Worm (Caenorhabditis elegans) whole organism, young adult: ENCODE measurements around the gene T13C5.7.

Experiments
- F10E7.11 ChIP-seq: sonication (generic microtip); optimal IDR thresholded peaks from 2 replicates; lab custom pipeline; 2017; ENCODE audit warnings: mild to moderate bottlenecking, missing genetic modification characterization, moderate library complexity, missing compliant biosample characterization
- T07F8.4 ChIP-seq: sonication (generic microtip); optimal IDR thresholded peaks from 2 replicates; lab custom pipeline; 2016; ENCODE audit warnings: mild to moderate bottlenecking, missing genetic modification characterization, moderate library complexity, missing compliant biosample characterization
- ccch-3 ChIP-seq: fragments of 200-800 bp; sonication (Bioruptor generic); optimal IDR thresholded peaks from 2 replicates; lab custom pipeline; 2018; ENCODE audit warnings: mild to moderate bottlenecking, missing genetic modification characterization, missing compliant biosample characterization
- cebp-1 ChIP-seq, 2 experiments: fragments of 200-800 bp in 1 of 2; sonication (Bioruptor generic) in 1 of 2; sonication (generic microtip) in 1 of 2; IDR thresholded peaks in 1 of 2; optimal IDR thresholded peaks in 1 of 2; 2 replicates each; pipeline versions ENCODE4 v1.3.6 to Lab custom; 2017 to 2022; ENCODE audit warnings: missing compliant biosample characterization in 2 of 2, missing genetic modification characterization in 2 of 2, mild to moderate bottlenecking in 1 of 2, missing genetic modification reagents in 1 of 2, moderate library complexity in 1 of 2
- lag-1 ChIP-seq: fragments of 200-800 bp; sonication (Bioruptor generic); IDR thresholded peaks from 2 replicates; pipeline ENCODE4 v1.3.6; 2022; ENCODE audit warnings: missing genetic modification reagents, missing genetic modification characterization, missing compliant biosample characterization
- let-607 ChIP-seq, 2 experiments: fragments of 200-800 bp in 1 of 2; sonication (Bioruptor generic) in 1 of 2; sonication (generic microtip) in 1 of 2; optimal IDR thresholded peaks; 2 replicates each; lab custom pipeline; 2016 to 2018; ENCODE audit warnings: mild to moderate bottlenecking in 2 of 2, missing compliant biosample characterization in 2 of 2, missing genetic modification characterization in 2 of 2, moderate library complexity in 2 of 2, missing genotype in 1 of 2
- nhr-27 ChIP-seq: fragments of 200-800 bp; sonication (Bioruptor generic); optimal IDR thresholded peaks from 2 replicates; lab custom pipeline; 2018; ENCODE audit warnings: mild to moderate bottlenecking, missing genetic modification characterization, moderate library complexity, missing compliant biosample characterization
- nhr-90 ChIP-seq: sonication (generic microtip); optimal IDR thresholded peaks from 2 replicates; lab custom pipeline; 2016; ENCODE audit warnings: missing genotype, mild to moderate bottlenecking, missing genetic modification characterization, missing compliant biosample characterization
- snpc-4 ChIP-seq, 5 experiments: fragments of 150-350 bp in 1 of 5; sonication (generic microtip) in 4 of 5; optimal IDR thresholded peaks; 2 replicates each; lab custom pipeline; 2014 to 2018; ENCODE audit warnings: missing genetic modification characterization in 5 of 5, missing biosample characterization in 3 of 5, antibody characterized with exemption in 2 of 5, mild to moderate bottlenecking in 2 of 5, missing compliant biosample characterization in 2 of 5, missing genotype in 2 of 5, moderate library complexity in 2 of 5, missing genetic modification reagents in 1 of 5
- unc-130 ChIP-seq: sonication (generic microtip); optimal IDR thresholded peaks from 2 replicates; lab custom pipeline; 2016; ENCODE audit warnings: missing genetic modification reagents, missing genetic modification characterization, missing compliant biosample characterization
- unc-62 ChIP-seq: fragments of 150-350 bp; optimal IDR thresholded peaks from 2 replicates; lab custom pipeline; 2014; ENCODE audit warnings: missing biosample characterization, missing genetic modification reagents, missing genetic modification characterization
- ztf-25 ChIP-seq: fragments of 200-800 bp; sonication (Bioruptor generic); IDR thresholded peaks from 2 replicates; pipeline ENCODE4 v1.3.6; 2022; ENCODE audit warnings: missing genetic modification reagents, missing genetic modification characterization, missing compliant biosample characterization

- TF ChIP-seq lag-1 (no peak), ztf-25 (GFP tag; lab: Robert Waterston, UW) (peak; percentile 87), unc-62 (no peak), nhr-90 (tag; lab: Kevin White, UChicago) (peak; percentile 91), unc-130 (GFP tag; lab: Kevin White, UChicago) (peak; percentile 76), ccch-3 (GFP tag; lab: Kevin White, UChicago) (peak; percentile 63), T07F8.4 (peak; percentile 83), let-607 (tag; optimal IDR thresholded peaks at IDR 0.05; lab: Kevin White, UChicago) (peak; percentile 80 to 84), F10E7.11 (tag; lab: Kevin White, UChicago) (no peak), nhr-27 (peak; percentile 91), cebp-1 (GFP tag; IDR thresholded peaks at IDR 0.05; lab: Robert Waterston, UW) (peak; percentile 74), cebp-1 (tag; optimal IDR thresholded peaks at IDR 0.05; lab: Kevin White, UChicago) (peak; percentile 91), snpc-4 (GFP tag; optimal IDR thresholded peaks at IDR 0.05; lab: Kevin White, UChicago) (no peak), snpc-4 (tag; optimal IDR thresholded peaks at IDR 0.05; lab: Kevin White, UChicago) (peak in 2 of 4 experiments; percentile 71 to 81)
Observed at ce11 chrX:6207687-6208088, 27.3 kb downstream of the T13C5.7 start, which contains the start of gene T13C5.6.
